Worm (Caenorhabditis elegans) whole organism, L4/young adult: Measurements from ENCODE around the gene dnj-20.

ENCODE experiments used
- W03F9.2 ChIP-seq: fragments of 150-350 bp; optimal IDR thresholded peaks from 2 replicates; lab custom pipeline; 2014; ENCODE audit warnings: missing biosample characterization, missing genetic modification characterization
- dao-5 ChIP-seq: sonication (generic microtip); optimal IDR thresholded peaks from 2 replicates; lab custom pipeline; 2016; ENCODE audit warnings: missing genotype, missing genetic modification characterization, moderate library complexity, missing compliant biosample characterization
- him-1 ChIP-seq: sonication (generic microtip); optimal IDR thresholded peaks from 2 replicates; lab custom pipeline; 2016; ENCODE audit warnings: missing genotype, missing genetic modification reagents, missing genetic modification characterization, missing compliant biosample characterization

The dnj-20 gene

ce11 chrII:9624110-9624695 is at the start of gene dnj-20, which contains the start of gene ZK1307.8:
Gene dnj-20, minus strand, starts transcription at chrII:9624176.
Gene ZK1307.8, plus strand, starts transcription at chrII:9624613.
- TF ChIP-seq dao-5 (no peak), W03F9.2 (tag; lab: Kevin White, UChicago) (peak; percentile 35)

- TF ChIP-seq W03F9.2 (tag; lab: Kevin White, UChicago) = no peak
Observed at ce11 chrII:9671308-9671707, 47.3 kb upstream of the dnj-20 start, which contains the start of gene ZK1320.7. Gene ZK1320.7, plus strand, starts transcription at chrII:9671608.

ce11 chrII:9668959-9669358 is 45.0 kb upstream of the dnj-20 start, which contains the start of gene taf-8:
Gene taf-8, plus strand, starts transcription at chrII:9669318.
- peak; percentile 16 for TF ChIP-seq W03F9.2 (tag; lab: Kevin White, UChicago)
- no peak for TF ChIP-seq dao-5

ce11 chrII:9667382-9667781 is 43.4 kb upstream of the dnj-20 start, which contains the start of gene ZK1320.11:
Gene ZK1320.11, plus strand, starts transcription at chrII:9667624.
- no peak for TF ChIP-seq W03F9.2 (tag; lab: Kevin White, UChicago)
- TF ChIP-seq him-1 (tag; lab: Kevin White, UChicago) = no peak
- no peak for TF ChIP-seq dao-5

ce11 chrII:9665577-9665976 is 41.6 kb upstream of the dnj-20 start, which contains the start of gene ZK1320.5:
Gene ZK1320.5, minus strand, starts transcription at chrII:9665677.
- TF ChIP-seq him-1 (tag; lab: Kevin White, UChicago) (no peak), dao-5 (no peak), W03F9.2 (tag; lab: Kevin White, UChicago) (no peak)

- TF ChIP-seq W03F9.2 (tag; lab: Kevin White, UChicago) (no peak), dao-5 (no peak), him-1 (tag; lab: Kevin White, UChicago) (no peak)
Observed at ce11 chrII:9662797-9663196, 38.8 kb upstream of the dnj-20 start, which contains the start of gene cyp-13A10. Gene cyp-13A10, minus strand, starts transcription at chrII:9662884.

ce11 chrII:9662160-9662559 is 38.2 kb upstream of the dnj-20 start:
- no peak for TF ChIP-seq dao-5

ce11 chrII:9660379-9660778 is 36.4 kb upstream of the dnj-20 start, which contains the start of gene ZK1320.3:
Gene ZK1320.3, minus strand, starts transcription at chrII:9660419.
- no peak for TF ChIP-seq dao-5
- TF ChIP-seq him-1 (tag; lab: Kevin White, UChicago) = no peak
- no peak for TF ChIP-seq W03F9.2 (tag; lab: Kevin White, UChicago)

- TF ChIP-seq him-1 (tag; lab: Kevin White, UChicago) (no peak), W03F9.2 (tag; lab: Kevin White, UChicago) (no peak), dao-5 (no peak)
Observed at ce11 chrII:9658915-9659314, 34.9 kb upstream of the dnj-20 start, which contains the start of gene ZK1320.2. Gene ZK1320.2, minus strand, starts transcription at chrII:9659002.

- TF ChIP-seq him-1 (tag; lab: Kevin White, UChicago) (no peak), W03F9.2 (tag; lab: Kevin White, UChicago) (no peak), dao-5 (no peak)
Observed at ce11 chrII:9656210-9656755, 32.3 kb upstream of the dnj-20 start, which contains the start of gene gstk-1. Gene gstk-1, plus strand, starts transcription at chrII:9656705.

- TF ChIP-seq dao-5 (no peak), W03F9.2 (tag; lab: Kevin White, UChicago) (no peak), him-1 (tag; lab: Kevin White, UChicago) (no peak)
Observed at ce11 chrII:9655530-9656139, 31.7 kb upstream of the dnj-20 start, which contains the start of gene ZK1307.1. Gene ZK1307.1, minus strand, starts transcription at chrII:9655580.

- TF ChIP-seq him-1 (tag; lab: Kevin White, UChicago) (no peak), dao-5 (no peak), W03F9.2 (tag; lab: Kevin White, UChicago) (no peak)
Observed at ce11 chrII:9653679-9654078, 29.7 kb upstream of the dnj-20 start, which contains the start of gene ZK1307.2. Gene ZK1307.2, minus strand, starts transcription at chrII:9653952.

ce11 chrII:9652919-9653318 is 28.9 kb upstream of the dnj-20 start, which contains the start of gene ZK1307.3:
Gene ZK1307.3, minus strand, starts transcription at chrII:9653019.
- TF ChIP-seq dao-5 = no peak
- no peak for TF ChIP-seq W03F9.2 (tag; lab: Kevin White, UChicago)
- no peak for TF ChIP-seq him-1 (tag; lab: Kevin White, UChicago)

ce11 chrII:9651700-9652099 is 27.7 kb upstream of the dnj-20 start, which contains the start of gene ZK1307.4:
Gene ZK1307.4, minus strand, starts transcription at chrII:9651800.
- no peak for TF ChIP-seq W03F9.2 (tag; lab: Kevin White, UChicago)
- no peak for TF ChIP-seq him-1 (tag; lab: Kevin White, UChicago)
- TF ChIP-seq dao-5 = no peak
